Worm (Caenorhabditis elegans) whole organism, dauer: ENCODE measurements around the gene AH10.4.

Experiments used
- unc-62 ChIP-seq: sonication (generic microtip); optimal IDR thresholded peaks from 2 replicates; lab custom pipeline; 2017; ENCODE audit warnings: missing biosample characterization, missing genetic modification reagents, missing genetic modification characterization

AH10.4 gene

DNA sequence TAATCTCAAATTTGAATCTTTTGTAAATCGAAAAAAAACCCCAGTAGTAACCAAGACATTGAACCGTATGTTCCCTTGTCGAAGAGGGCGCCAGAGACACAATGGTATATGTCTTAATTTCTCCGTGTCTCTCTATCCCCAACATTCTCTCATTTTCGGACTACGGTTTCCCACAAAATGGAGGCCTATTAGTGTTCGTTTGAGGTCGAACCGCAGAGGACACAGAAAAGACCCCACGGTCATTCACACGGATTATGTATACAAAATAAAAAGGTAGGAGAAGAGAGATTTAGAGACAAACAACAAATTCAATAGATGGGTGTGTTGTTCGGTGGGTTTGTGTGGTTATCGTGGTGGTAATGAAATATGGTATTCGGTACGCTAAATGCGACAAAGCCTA is 13.3 kb upstream of the AH10.4 start:
- TF ChIP-seq unc-62 (GFP tag; lab: Kevin White, UChicago): no peak

DNA sequence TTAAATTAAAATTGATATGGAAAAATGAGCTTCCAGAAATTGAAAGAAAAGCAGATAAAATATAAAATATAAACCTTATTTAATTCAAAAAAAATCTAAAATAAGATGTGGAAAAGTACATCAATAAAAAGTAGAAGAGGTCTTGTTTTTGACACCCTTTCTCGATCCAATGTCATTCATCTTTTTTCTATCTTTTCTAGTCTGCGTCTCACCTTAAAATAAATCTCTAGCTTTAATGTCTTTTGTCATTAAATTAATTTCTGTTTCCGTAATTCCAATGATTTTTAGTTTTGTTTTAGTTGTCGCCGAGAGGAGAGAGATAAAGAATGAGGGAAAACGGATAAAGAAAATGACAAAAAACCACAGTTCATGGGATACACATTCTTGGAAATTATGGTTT is 11.5 kb upstream of the AH10.4 start:
- TF ChIP-seq unc-62 (GFP tag; lab: Kevin White, UChicago): no peak

DNA sequence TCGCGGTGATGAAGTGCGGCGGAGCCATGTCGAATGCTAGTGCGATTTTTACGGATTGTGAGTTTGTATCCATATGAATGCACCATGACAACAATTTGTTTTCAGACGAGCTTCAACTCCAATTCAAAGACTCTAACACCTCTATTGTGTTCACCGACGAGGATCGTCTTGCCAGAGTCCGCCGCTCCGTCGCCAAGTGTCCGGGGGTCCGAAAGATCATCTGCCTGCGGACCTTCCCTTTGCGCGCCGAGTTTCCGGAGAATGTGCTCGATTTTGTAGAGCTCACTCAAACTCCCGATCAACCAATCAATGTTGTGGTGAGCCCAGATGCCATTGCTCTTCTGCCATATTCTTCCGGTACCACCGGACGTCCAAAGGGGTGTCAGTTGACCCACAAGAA is 9.4 kb upstream of the AH10.4 start:
- no peak for TF ChIP-seq unc-62 (GFP tag; lab: Kevin White, UChicago)

DNA sequence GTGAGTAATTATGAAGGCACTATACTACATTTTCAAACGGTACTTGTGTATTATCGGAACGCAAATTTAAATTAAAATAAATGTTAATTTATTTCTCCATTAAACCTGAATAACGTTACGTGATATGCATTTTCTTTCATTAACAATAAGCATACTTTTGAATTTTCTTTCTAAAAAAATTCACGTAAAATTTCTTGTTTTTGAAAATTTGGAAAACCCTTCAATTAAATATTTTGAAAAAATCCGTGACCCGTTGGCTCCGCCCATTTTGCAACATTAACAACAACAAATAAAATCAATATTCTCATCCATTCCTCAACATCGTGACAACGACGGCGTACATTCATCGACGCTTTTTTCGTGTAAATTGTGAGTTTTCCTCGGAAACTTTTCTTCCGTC is 8.5 kb upstream of the AH10.4 start, which contains the start of gene acs-10:
acs-10 (plus strand) TSS at position 301 of the 400 bp plus-strand sequence.
- TF ChIP-seq unc-62 (GFP tag; lab: Kevin White, UChicago): no peak

DNA sequence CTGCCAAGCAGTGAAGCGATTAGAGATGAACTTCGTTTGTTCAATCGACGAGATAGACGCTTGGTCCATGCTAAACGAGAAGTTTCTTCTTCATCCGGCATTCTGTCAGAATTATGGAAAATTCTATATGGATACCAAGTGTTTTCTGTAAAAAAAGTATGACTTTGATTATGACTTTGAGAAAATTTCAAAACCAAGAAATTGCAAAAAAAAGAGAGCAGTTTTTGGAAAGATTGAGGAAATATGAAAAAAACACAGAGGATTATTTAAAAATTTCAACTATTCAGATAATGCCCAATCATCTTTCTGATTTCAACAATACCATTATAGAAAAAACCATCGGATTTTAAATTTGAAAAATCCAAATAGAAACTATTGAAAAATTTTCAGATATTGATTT is 7.6 kb upstream of the AH10.4 start, which contains the start of gene par-1:
par-1 (minus strand) TSS at position 101 of the 400 bp plus-strand sequence.
- TF ChIP-seq unc-62 (GFP tag; lab: Kevin White, UChicago): no peak

DNA sequence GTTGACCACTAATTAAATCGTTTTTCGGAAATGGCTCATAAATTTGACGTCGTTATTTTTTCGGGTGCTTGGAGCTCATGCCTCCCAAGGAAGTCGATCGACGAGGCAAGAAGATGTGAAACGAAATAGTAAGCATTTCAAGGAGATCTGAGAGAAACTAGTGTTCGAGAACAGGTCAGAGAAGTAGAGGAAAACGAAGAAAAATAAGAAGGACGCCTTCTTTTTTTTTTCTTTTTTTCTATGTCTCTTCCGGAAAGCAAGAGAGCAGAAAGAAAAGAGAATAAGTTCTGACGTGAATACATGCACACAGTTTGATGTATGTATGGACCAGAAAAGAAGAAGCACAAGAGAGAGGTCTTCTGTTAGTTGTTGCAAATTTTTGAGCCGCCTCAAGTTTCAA is 6.0 kb upstream of the AH10.4 start:
- no peak for TF ChIP-seq unc-62 (GFP tag; lab: Kevin White, UChicago)

DNA sequence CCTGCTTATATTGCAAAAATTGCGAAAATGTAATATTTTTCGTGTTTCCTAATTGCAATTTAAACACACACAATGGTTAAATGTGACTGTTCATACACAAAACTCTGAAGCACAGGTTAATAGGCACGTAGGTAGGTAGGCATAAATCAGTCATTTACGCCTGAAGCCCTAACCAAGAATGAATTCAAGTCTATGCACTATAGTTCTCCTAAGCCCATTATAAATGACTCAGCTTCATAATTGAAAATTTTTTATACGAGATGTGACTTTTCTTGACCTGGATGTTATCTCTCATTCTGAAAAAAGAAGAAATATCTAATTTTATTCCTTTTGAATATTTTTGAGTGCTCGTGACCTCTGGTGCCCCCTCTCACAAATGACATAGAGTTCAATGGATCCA is 4.2 kb upstream of the AH10.4 start:
- no peak for TF ChIP-seq unc-62 (GFP tag; lab: Kevin White, UChicago)

DNA sequence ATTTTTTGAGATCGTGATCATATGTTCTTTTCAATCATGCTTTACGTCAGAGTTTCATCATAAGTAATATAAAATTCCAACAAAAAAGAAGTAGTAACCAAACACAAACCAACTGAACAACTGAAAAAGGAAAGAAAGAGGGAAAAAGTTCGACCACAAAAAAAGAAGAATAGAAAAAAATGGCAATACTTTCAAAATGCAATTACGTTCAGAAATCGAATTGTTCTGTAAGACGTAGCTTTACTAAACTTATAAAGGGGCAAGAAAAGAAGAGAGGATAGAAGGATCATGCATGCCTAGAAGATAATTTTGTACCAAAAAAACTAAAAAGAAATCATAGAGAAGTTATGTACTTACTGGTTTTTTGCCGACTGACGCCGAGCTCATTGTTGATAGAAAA is 3.1 kb upstream of the AH10.4 start:
- no peak for TF ChIP-seq unc-62 (GFP tag; lab: Kevin White, UChicago)

DNA sequence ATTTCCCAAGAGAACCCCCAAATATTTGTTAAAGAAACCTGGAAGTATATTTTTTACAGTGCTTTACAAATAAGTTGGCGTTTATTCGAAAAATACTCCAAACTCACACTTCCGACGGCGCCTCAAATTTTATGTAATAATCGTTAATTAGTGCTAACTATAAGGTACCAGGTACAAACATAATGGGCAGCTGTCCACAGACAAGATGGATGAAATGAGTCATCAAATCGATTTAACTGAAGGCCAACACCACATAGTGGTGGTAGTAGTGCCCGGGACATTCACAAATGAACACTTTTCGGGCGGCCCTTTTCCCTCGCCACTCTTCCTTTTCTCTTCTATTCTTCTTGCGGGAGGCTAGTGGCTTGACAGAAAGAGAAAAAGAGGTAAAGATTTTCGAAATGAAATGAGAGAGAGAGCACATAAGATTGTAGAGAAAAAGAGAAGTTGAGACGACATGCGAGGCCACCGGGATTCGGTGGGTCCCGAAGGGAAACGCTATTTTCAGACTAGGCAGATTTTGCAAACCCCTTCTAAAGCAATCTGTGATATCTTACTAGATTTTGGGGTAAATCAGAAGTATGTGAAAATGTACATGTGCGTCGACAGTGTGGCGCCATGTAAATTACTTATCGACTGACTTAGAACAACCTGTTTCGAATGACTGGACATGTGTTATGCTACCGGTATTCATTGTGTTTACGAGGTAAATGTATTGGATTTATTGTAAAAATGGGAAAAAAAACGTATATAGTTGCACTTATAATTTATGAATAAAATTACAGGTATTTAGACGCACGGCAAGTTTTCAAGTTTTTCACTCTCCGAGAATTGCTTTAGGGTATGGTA is 1.8 kb upstream of the AH10.4 start:
- TF ChIP-seq unc-62 (GFP tag; lab: Kevin White, UChicago): no peak

DNA sequence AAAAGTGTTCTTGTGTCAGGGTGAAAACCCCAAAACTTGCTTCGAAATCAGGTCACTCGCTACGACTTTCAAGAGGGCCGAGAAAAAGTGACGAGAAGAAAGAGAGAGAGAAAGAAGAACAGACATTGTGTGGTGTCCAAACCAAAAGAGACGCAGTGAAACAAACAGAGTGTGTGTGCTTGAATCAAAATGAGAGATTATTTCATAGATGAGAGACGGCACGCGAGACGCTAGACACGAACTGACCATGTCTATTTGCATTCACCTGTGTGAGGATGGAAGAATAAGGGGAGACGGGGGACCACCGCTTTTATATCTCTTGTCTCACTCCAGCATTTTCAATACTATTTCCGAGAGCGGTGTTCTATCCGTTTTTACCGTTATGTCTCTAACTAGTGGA is 1.5 kb downstream of the AH10.4 start:
- no peak for TF ChIP-seq unc-62 (GFP tag; lab: Kevin White, UChicago)

DNA sequence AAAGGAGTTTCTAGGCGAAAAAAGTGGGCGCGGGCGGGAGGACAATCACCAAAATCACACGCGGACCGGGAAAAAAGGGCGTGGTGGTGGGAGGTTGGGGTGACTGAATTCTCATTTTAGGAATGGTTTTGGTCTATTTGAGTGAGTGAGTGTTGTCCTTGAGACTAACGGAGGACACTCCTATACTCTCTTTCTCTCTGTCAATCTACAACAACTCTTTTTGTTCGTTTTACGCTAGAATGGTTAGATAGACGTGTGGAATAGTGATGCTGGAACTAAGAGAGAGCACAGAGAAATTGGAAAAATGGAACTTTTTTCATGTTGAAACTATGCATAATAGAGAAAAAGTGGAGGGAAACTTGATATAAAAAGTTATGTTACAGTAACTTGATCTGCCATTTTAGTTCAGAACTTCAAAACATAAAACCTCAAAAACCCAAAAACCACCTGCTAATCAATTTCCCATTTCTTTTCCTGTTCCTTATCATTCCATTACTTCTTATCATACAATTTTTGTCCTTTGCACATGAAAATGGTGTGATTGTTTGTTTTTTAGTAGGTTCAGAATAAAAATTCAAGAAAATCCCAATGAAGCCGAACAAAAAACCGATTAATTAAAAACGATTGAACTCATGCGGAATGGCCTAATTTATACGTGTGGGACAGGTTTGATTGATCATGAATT is 2.8 kb downstream of the AH10.4 start:
- TF ChIP-seq unc-62 (GFP tag; lab: Kevin White, UChicago): no peak

DNA sequence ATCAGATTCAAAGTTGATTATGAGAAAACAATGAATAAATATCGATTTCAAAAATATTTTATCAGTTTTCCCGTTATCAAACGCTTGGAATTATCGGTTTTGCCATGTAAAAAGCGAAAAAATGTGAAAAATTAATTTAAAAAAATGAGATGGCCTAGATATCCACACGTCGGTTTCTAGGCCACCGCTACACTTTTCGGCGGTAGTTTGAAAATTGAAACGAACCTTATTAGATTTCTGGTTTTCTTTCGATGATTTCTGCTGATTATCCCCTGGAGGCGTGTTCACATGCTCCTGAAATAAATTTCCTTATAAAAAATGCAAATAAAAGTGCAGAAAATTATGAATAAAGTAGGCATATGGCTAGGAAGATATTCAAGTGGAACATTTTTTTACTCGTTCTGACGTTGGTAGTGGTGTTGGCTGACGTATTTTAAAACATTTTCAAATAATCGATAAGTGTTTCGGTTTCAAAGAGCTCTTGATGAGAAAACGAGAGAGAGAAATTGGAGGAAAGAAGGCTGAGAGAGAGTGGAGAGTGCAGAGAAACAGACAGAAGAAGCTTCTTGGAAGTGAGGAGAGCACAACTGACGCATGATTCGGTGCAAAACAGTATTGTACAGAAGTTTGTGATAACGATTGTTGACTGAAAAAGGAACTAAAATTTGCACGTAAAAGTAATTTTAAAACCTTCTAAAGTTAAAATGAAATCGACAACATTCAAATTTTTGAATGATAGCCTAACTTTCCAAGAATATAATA is 4.5 kb downstream of the AH10.4 start:
- no peak for TF ChIP-seq unc-62 (GFP tag; lab: Kevin White, UChicago)

DNA sequence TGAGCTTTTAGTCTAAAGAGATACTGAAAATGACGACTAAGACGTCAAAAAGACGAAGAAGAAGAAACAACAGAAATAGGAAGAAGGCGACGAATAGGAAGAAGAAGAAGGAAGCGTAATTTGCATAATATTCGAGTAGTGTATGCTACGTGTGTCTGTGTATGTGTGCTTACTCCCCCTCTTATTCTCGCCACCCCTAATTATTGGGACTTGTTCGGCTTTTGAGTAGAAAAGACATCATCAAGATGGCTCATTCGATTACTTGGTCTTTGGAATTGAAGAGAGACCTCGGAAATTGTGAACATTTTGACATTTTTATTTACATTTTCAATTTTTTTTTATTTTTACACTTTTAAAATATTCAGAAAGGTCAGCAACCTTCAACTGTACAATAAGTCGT is 7.4 kb downstream of the AH10.4 start:
- no peak for TF ChIP-seq unc-62 (GFP tag; lab: Kevin White, UChicago)

DNA sequence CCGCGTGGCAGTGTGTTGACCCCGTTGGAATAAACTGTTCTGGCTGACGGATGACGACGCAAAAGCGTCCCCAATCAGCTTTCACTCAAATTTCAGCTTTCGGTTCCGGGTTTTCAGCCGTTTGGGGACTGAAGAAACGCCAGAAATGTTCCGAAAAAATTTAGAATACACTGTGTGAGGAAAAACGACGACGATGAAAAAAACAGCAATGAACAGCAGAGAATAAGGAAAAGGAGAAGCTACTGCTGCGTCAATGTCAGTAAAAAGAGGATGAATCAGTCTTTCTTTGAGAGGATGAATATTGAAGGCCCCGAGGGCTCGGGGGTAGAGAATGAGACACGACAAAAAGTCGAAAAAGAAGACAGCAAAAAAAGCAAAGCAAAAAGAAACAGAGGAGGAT is 8.8 kb downstream of the AH10.4 start:
- TF ChIP-seq unc-62 (GFP tag; lab: Kevin White, UChicago): no peak

DNA sequence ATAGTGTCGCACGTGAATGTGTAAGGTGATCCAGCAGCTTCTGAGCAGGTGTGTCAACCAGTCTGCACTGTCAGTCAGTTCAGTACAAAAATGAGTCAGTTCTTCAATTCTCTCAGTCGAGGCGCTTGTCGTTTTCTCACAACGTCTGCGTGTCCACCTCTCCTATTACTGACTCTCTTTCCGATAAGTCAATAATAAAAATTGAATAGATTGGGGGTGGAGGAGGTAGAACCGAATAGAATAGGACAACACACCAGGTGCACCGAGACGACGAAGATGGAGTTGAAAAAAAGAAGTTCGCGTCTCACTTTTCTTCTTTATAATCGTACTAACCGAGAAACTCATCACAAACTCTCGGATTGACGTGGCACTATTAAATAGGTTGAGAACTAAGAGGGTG is 9.8 kb downstream of the AH10.4 start:
- no peak for TF ChIP-seq unc-62 (GFP tag; lab: Kevin White, UChicago)

DNA sequence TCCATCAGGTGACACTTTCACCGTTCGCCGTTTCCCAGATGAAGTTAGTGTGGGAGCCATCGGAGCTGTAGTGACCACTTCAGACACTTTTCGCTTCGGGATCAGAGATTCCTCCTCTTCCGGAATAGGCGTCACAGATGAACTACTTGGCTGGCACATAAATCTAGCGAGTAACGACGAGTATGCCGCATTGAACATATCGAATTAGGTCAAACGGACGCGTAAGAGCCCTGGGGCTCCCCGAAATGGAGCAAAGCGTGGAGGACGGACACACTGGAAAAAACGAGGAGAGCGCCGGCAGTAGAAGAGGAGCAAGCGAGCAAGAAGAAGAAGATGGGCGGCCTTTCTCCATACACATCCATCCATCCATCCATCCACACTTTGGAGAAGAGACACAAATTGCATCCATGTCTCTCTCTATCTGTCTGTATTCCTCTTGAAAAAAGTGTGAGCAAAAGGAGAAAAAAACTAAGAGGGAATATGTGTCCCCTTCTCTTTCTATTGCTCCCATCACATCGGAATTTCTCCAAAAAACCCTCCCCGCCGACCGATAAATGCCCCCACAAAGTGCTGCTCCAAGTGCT is 11.2 kb downstream of the AH10.4 start:
- TF ChIP-seq unc-62 (GFP tag; lab: Kevin White, UChicago): no peak
